Worm (Caenorhabditis elegans) whole organism, midembryonic: ENCODE data around the gene drr-2.

ENCODE experiments used
- T22C8.4 ChIP-seq: fragments of 200-800 bp; sonication (Bioruptor generic); IDR thresholded peaks from 2 replicates; pipeline ENCODE4 v1.3.6; 2022; ENCODE audit warnings: missing genetic modification characterization, missing compliant biosample characterization
- cog-1 ChIP-seq: sonication (generic microtip); optimal IDR thresholded peaks from 2 replicates; lab custom pipeline; 2016; ENCODE audit warnings: missing genetic modification characterization, missing compliant biosample characterization
- flt-1 ChIP-seq: fragments of 200-800 bp; sonication (Bioruptor generic); IDR thresholded peaks from 2 replicates; pipeline ENCODE4 v1.3.6; 2022; ENCODE audit warnings: missing genetic modification characterization, missing compliant biosample characterization
- ref-1 ChIP-seq: fragments of 200-800 bp; sonication (Bioruptor generic); conservative IDR thresholded peaks from 2 replicates; pipeline ENCODE4 v1.3.6; 2022; ENCODE audit warnings: missing genetic modification reagents, missing genetic modification characterization, missing compliant biosample characterization
- tab-1 ChIP-seq: fragments of 200-800 bp; sonication (Bioruptor generic); IDR thresholded peaks from 2 replicates; pipeline ENCODE4 v1.3.6; 2022; ENCODE audit warnings: missing genetic modification characterization, missing compliant biosample characterization
- ztf-29 ChIP-seq: fragments of 200-800 bp; sonication (Bioruptor generic); IDR thresholded peaks from 2 replicates; pipeline ENCODE4 v1.3.6; 2022; ENCODE audit warnings: missing genetic modification reagents, missing genetic modification characterization, missing compliant biosample characterization

ce11 chrIII:13687211-13687610 lies 43.8 kb upstream of the drr-2 start, which contains the start of gene cul-2:
- TF ChIP-seq tab-1 (GFP tag; lab: Robert Waterston, UW) = no peak
- no peak for TF ChIP-seq ztf-29 (GFP tag; lab: Robert Waterston, UW)
- TF ChIP-seq cog-1 (tag; lab: Kevin White, UChicago) = no peak
- TF ChIP-seq T22C8.4 (GFP tag; lab: Robert Waterston, UW) = no peak
- no peak for TF ChIP-seq ref-1 (GFP tag; lab: Robert Waterston, UW)
- no peak for TF ChIP-seq flt-1 (GFP tag; lab: Robert Waterston, UW)
